Worm (Caenorhabditis elegans) whole organism, L4/young adult: Measurements from ENCODE around the gene C29F9.12.

ENCODE experiments used
- W03F9.2 ChIP-seq: fragments of 150-350 bp; optimal IDR thresholded peaks from 2 replicates; lab custom pipeline; 2014; ENCODE audit warnings: missing biosample characterization, missing genetic modification characterization
- dao-5 ChIP-seq: sonication (generic microtip); optimal IDR thresholded peaks from 2 replicates; lab custom pipeline; 2016; ENCODE audit warnings: missing genotype, missing genetic modification characterization, moderate library complexity, missing compliant biosample characterization

DNA sequence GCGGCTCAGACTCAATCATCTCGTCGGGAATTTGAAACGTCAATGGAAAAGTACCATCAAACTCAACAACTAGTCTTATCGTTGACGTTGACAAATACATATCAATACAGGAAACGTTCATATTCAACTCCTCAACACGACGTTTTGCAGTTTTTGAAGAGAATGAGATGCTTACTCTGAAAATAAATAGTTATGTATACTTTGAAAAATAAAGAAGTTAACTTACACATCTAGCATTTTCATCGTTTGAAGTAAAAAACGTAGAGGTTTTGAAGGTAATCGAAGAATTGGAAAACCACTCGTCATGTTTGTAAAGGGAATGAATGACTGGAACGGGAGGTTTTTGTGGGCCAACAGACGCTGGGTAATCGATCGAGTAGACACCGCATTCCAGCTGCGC, 19.1 kb upstream of the C29F9.12 start, which contains the start of gene fbxb-81:
- TF ChIP-seq W03F9.2 (tag; lab: Kevin White, UChicago) (no peak), dao-5 (no peak)
